Fruit fly (Drosophila melanogaster) whole organism, pupa: ENCODE data around the gene grass.

ENCODE experiments used
- CG10348 ChIP-seq: fragments of 200-800 bp; sonication (Bioruptor generic); IDR thresholded peaks from 2 replicates; pipeline ENCODE4 v1.3.6; 2022; ENCODE audit warnings: missing biosample characterization, missing genetic modification characterization
- CG12605 ChIP-seq: fragments of 200-800 bp; sonication (Bioruptor generic); IDR thresholded peaks from 2 replicates; pipeline ENCODE4 v1.3.6; 2022; ENCODE audit warnings: missing biosample characterization, missing genetic modification characterization
- CG13204 ChIP-seq: fragments of 200-800 bp; sonication (Bioruptor generic); optimal IDR thresholded peaks from 2 replicates; lab custom pipeline; 2018; ENCODE audit warnings: missing biosample characterization, mild to moderate bottlenecking, missing genetic modification characterization, moderate library complexity
- CG15710 ChIP-seq: fragments of 200-800 bp; sonication (Bioruptor generic); optimal IDR thresholded peaks from 2 replicates; lab custom pipeline; 2018; ENCODE audit warnings: missing biosample characterization, mild to moderate bottlenecking, missing genetic modification characterization, moderate library complexity
- CG17806 ChIP-seq: fragments of 200-800 bp; sonication (Bioruptor generic); optimal IDR thresholded peaks from 2 replicates; lab custom pipeline; 2018; ENCODE audit warnings: missing biosample characterization, mild to moderate bottlenecking, missing genetic modification characterization, moderate library complexity
- CG34367 ChIP-seq: fragments of 200-800 bp; sonication (Bioruptor generic); optimal IDR thresholded peaks from 2 replicates; lab custom pipeline; 2018; ENCODE audit warnings: missing biosample characterization, mild to moderate bottlenecking, missing genetic modification characterization
- CG8301 ChIP-seq: fragments of 200-800 bp; sonication (Bioruptor generic); optimal IDR thresholded peaks from 2 replicates; lab custom pipeline; 2018; ENCODE audit warnings: missing biosample characterization, mild to moderate bottlenecking, missing genetic modification characterization
- EcR ChIP-seq: fragments of 200-800 bp; sonication (Bioruptor generic); optimal IDR thresholded peaks from 3 replicates; lab custom pipeline; 2019; ENCODE audit warnings: missing biosample characterization, missing genetic modification characterization, mild to moderate bottlenecking, moderate library complexity, missing genetic modification reagents
- Ets98B ChIP-seq: fragments of 200-800 bp; sonication (Bioruptor generic); IDR thresholded peaks from 2 replicates; pipeline ENCODE4 v1.3.6; 2022; ENCODE audit warnings: missing biosample characterization, missing genetic modification characterization
- Pif1A ChIP-seq: fragments of 200-800 bp; sonication (Bioruptor generic); optimal IDR thresholded peaks from 3 replicates; lab custom pipeline; 2016; ENCODE audit warnings: missing biosample characterization, missing genetic modification characterization
- Pif1B ChIP-seq: fragments of 200-800 bp; sonication (Bioruptor generic); optimal IDR thresholded peaks from 3 replicates; lab custom pipeline; 2016; ENCODE audit warnings: missing biosample characterization, missing genetic modification characterization
- gl ChIP-seq: fragments of 200-800 bp; sonication (Bioruptor generic); optimal IDR thresholded peaks from 2 replicates; lab custom pipeline; 2018; ENCODE audit warnings: missing biosample characterization, mild to moderate bottlenecking, missing genetic modification characterization

DNA sequence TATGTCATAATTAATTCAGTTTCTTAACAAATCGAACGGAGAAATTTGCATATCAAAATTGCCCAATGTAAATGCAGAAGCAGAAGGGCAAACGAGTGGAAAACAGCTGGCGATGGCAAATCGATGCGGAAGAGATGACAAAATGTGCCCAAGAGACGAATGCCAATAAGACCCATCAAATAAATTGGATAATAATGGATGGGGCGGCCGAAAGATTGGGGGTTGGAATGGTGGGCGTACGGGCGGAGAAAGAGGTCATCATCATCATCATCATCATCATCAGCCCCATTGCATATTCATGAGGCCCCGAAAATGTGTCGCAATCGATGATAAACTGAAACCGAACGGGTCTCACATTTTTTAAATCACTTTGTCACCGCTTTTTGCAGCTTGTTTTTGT is 23.8 kb upstream of the grass start:
- TF ChIP-seq EcR (GFP tag; lab: Kevin White, UChicago) (no peak), CG8301 (tag; lab: Kevin White, UChicago) (no peak), Ets98B (GFP tag; lab: Robert Waterston, UW) (no peak), CG15710 (no peak), CG10348 (GFP tag; lab: Robert Waterston, UW) (no peak), CG34367 (no peak), CG12605 (no peak), CG13204 (GFP tag; lab: Kevin White, UChicago) (no peak), gl (tag; lab: Kevin White, UChicago) (no peak), Pif1B (GFP tag; lab: Kevin White, UChicago) (no peak), Pif1A (GFP tag; lab: Kevin White, UChicago) (no peak), CG17806 (tag; lab: Kevin White, UChicago) (no peak)
